Fruit fly (Drosophila melanogaster): ENCODE data around the gene Coq6.

Coq6 gene

DNA sequence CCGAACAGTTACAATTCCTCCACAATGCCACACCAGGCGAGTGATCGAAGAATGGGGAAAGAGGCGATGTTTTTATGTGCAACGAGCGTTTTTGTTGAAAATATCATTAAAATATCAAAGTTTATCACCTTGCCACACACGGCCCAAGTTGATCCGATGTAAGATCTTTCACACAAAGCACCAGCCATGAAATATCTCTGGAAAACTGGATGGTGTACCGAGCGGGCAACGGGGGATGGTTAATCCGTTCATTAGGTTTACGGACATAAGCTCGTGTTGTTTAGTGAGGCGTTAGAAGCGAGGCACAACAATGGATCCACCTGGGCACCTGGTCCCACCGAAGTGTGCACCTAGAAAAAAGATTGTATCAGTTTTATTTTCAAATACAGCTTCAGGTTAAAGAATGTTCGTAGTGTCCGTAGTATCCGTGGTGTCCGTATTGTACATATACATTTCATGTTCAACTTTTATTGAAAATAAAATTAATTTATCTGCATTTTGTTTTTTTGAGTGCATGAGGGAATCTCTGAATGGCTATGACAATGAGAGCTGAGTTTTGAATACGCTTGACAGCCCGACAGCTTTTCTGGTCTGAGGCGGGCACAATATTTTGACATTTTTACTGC, 35.4 kb downstream of the Coq6 start (continued):
- no peak for TF ChIP-seq Gsc (GFP tag; IDR thresholded peaks at IDR 0.05)
- peak; percentile 4 for TF ChIP-seq CG18764 (GFP tag; optimal IDR thresholded peaks at IDR 0.05)
- no peak for TF ChIP-seq CG7963 (GFP tag; IDR thresholded peaks at IDR 0.05; ENCODE audit: partially characterized antibody)
- TF ChIP-seq trh (GFP tag; optimal IDR thresholded peaks at IDR 0.05): no peak
- peak; percentile 73 for TF ChIP-seq CG7839 (tag; optimal IDR thresholded peaks at IDR 0.05)
- TF ChIP-seq Six4 (GFP tag; optimal IDR thresholded peaks at IDR 0.05): peak; percentile 51
- peak; percentile 55 for TF ChIP-seq lilli (GFP tag; optimal IDR thresholded peaks at IDR 0.05)
- peak; percentile 11 for TF ChIP-seq CG8944 (GFP tag; optimal IDR thresholded peaks at IDR 0.05)
- TF ChIP-seq CrebB (tag; optimal IDR thresholded peaks at IDR 0.05): peak; percentile 1
- TF ChIP-seq CG7271 (tag; optimal IDR thresholded peaks at IDR 0.05): no peak
- TF ChIP-seq Hr51 (GFP tag; optimal IDR thresholded peaks at IDR 0.05): peak in 1 of 2 experiments; percentile 49
- TF ChIP-seq hb (GFP tag; IDR thresholded peaks at IDR 0.05; ENCODE audit: partially characterized antibody): no peak
- TF ChIP-seq h (optimal IDR thresholded peaks at IDR 0.05): no peak
- TF ChIP-seq CG12391 (tag; optimal IDR thresholded peaks at IDR 0.05): peak; percentile 66
- TF ChIP-seq CkIIα-i1 (GFP tag; IDR thresholded peaks at IDR 0.05): no peak
- TF ChIP-seq luna (GFP tag; optimal IDR thresholded peaks at IDR 0.05): no peak
- no peak for TF ChIP-seq CG6175 (GFP tag; IDR thresholded peaks at IDR 0.05)
- no peak for TF ChIP-seq CG43689 (GFP tag; IDR thresholded peaks at IDR 0.05)
- TF ChIP-seq Ada2b (GFP tag; IDR thresholded peaks at IDR 0.05): peak; percentile 66
- peak; percentile 58 for TF ChIP-seq pnt (GFP tag; optimal IDR thresholded peaks at IDR 0.05)
- TF ChIP-seq CG3407 (GFP tag; optimal IDR thresholded peaks at IDR 0.05): no peak
- no peak for TF ChIP-seq exex (tag; optimal IDR thresholded peaks at IDR 0.05)
- peak; percentile 19 for TF ChIP-seq salm (tag; optimal IDR thresholded peaks at IDR 0.05)
- no peak for TF ChIP-seq mld (GFP tag; IDR thresholded peaks at IDR 0.05; ENCODE audit: partially characterized antibody)
- TF ChIP-seq Mrtf (GFP tag; IDR thresholded peaks at IDR 0.05): 0 out of 3 replicates have a peak, but pooled peaks have one; percentile 56
- TF ChIP-seq fru (optimal IDR thresholded peaks at IDR 0.05): no peak
- no peak for TF ChIP-seq CG9609 (GFP tag; optimal IDR thresholded peaks at IDR 0.05)
- no peak for TF ChIP-seq Hmx (GFP tag; optimal IDR thresholded peaks at IDR 0.05)
- TF ChIP-seq CG3065 (GFP tag; optimal IDR thresholded peaks at IDR 0.05): no peak
- peak; percentile 62 for TF ChIP-seq Sox102F (GFP tag; optimal IDR thresholded peaks at IDR 0.05)
- peak; percentile 37 for TF ChIP-seq CG7786 (GFP tag; optimal IDR thresholded peaks at IDR 0.05)
- no peak for TF ChIP-seq hkb (optimal IDR thresholded peaks at IDR 0.05)
- peak; percentile 70 for TF ChIP-seq hkb (GFP tag; IDR thresholded peaks at IDR 0.05)
- peak; percentile 62 for TF ChIP-seq CG9817 (tag; optimal IDR thresholded peaks at IDR 0.05)
- peak; percentile 11 for TF ChIP-seq CG18476 (GFP tag; optimal IDR thresholded peaks at IDR 0.05)
- no peak for TF ChIP-seq Opbp (GFP tag; IDR thresholded peaks at IDR 0.05; ENCODE audit: partially characterized antibody)
- TF ChIP-seq gem (tag; optimal IDR thresholded peaks at IDR 0.05): peak; percentile 80
- TF ChIP-seq sob (GFP tag; IDR thresholded peaks at IDR 0.05): no peak; the same call in 1 of the 2 replicates
- no peak for TF ChIP-seq CG3726 (GFP tag; IDR thresholded peaks at IDR 0.05)
- TF ChIP-seq CG11456 (GFP tag; IDR thresholded peaks at IDR 0.05): peak; percentile 60; the same call in 1 of the 3 replicates
- no peak for TF ChIP-seq CG42726 (GFP tag; IDR thresholded peaks at IDR 0.05; ENCODE audit: partially characterized antibody)
- TF ChIP-seq fd3F (GFP tag; optimal IDR thresholded peaks at IDR 0.05): peak; percentile 20
- TF ChIP-seq CG11093 (GFP tag; IDR thresholded peaks at IDR 0.05): no peak
- no peak for TF ChIP-seq CG13287 (GFP tag; IDR thresholded peaks at IDR 0.05; ENCODE audit: partially characterized antibody)
- TF ChIP-seq pfk (GFP tag; optimal IDR thresholded peaks at IDR 0.05): no peak
- TF ChIP-seq H15 (GFP tag; IDR thresholded peaks at IDR 0.05): peak; percentile 37; the same call in 1 of the 3 replicates
- no peak for TF ChIP-seq cg (GFP tag; optimal IDR thresholded peaks at IDR 0.05)
- no peak for TF ChIP-seq dati (GFP tag; IDR thresholded peaks at IDR 0.05)
- TF ChIP-seq CG13894 (tag; optimal IDR thresholded peaks at IDR 0.05): no peak
- peak; percentile 12 for TF ChIP-seq HmgZ (tag; optimal IDR thresholded peaks at IDR 0.05)
- TF ChIP-seq Oaz (GFP tag; IDR thresholded peaks at IDR 0.05): peak; percentile 34; the same call in 1 of the 2 replicates

Measured in whole organism, embryonic.